Fruit fly (Drosophila melanogaster) whole organism, adult: ENCODE results near the gene gry.

Experiments used
- CG11617 ChIP-seq: fragments of 200-800 bp; sonication (Bioruptor generic); optimal IDR thresholded peaks from 2 replicates; lab custom pipeline; 2017; ENCODE audit warnings: mild to moderate bottlenecking, missing biosample characterization, missing genetic modification reagents, missing genetic modification characterization
- CG12768 ChIP-seq: fragments of 200-800 bp; sonication (Bioruptor generic); optimal IDR thresholded peaks from 2 replicates; lab custom pipeline; 2017; ENCODE audit warnings: missing biosample characterization, missing genetic modification characterization, mild to moderate bottlenecking, moderate library complexity, missing genetic modification reagents
- CG14711 ChIP-seq: fragments of 200-800 bp; sonication (Bioruptor generic); optimal IDR thresholded peaks from 2 replicates; lab custom pipeline; 2018; ENCODE audit warnings: missing biosample characterization, mild to moderate bottlenecking, missing genetic modification characterization, moderate library complexity
- CG1620 ChIP-seq: fragments of 200-800 bp; sonication (Bioruptor generic); optimal IDR thresholded peaks from 2 replicates; lab custom pipeline; 2016; ENCODE audit warnings: missing biosample characterization, missing genetic modification characterization
- CG33017 ChIP-seq: fragments of 200-800 bp; sonication (Bioruptor generic); optimal IDR thresholded peaks from 2 replicates; lab custom pipeline; 2018; ENCODE audit warnings: missing biosample characterization, mild to moderate bottlenecking, missing genetic modification characterization, moderate library complexity
- CG5204 ChIP-seq: fragments of 200-800 bp; sonication (Bioruptor generic); optimal IDR thresholded peaks from 2 replicates; lab custom pipeline; 2016; ENCODE audit warnings: missing biosample characterization, missing genetic modification characterization
- CG7045 ChIP-seq: fragments of 200-800 bp; sonication (Bioruptor generic); optimal IDR thresholded peaks from 2 replicates; lab custom pipeline; 2017; ENCODE audit warnings: missing biosample characterization, mild to moderate bottlenecking, missing genetic modification characterization
- CG7101 ChIP-seq: fragments of 200-800 bp; sonication (Bioruptor generic); optimal IDR thresholded peaks from 2 replicates; lab custom pipeline; 2018; ENCODE audit warnings: missing biosample characterization, mild to moderate bottlenecking, missing genetic modification characterization, moderate library complexity
- Clk ChIP-seq: fragments of 200-800 bp; sonication (Bioruptor generic); optimal IDR thresholded peaks from 2 replicates; lab custom pipeline; 2017; ENCODE audit warnings: missing biosample characterization, missing genetic modification characterization
- Crg-1 ChIP-seq: fragments of 200-800 bp; sonication (Bioruptor generic); optimal IDR thresholded peaks from 2 replicates; lab custom pipeline; 2016; ENCODE audit warnings: missing biosample characterization, missing genetic modification characterization
- Hr96 ChIP-seq: fragments of 200-800 bp; sonication (Bioruptor generic); optimal IDR thresholded peaks from 2 replicates; lab custom pipeline; 2016; ENCODE audit warnings: missing biosample characterization, missing genetic modification characterization
- Mnt ChIP-seq: fragments of 200-800 bp; sonication (Bioruptor generic); optimal IDR thresholded peaks from 2 replicates; lab custom pipeline; 2016; ENCODE audit warnings: missing biosample characterization, mild to moderate bottlenecking, missing genetic modification characterization
- bab1 ChIP-seq: fragments of 200-800 bp; sonication (Bioruptor generic); optimal IDR thresholded peaks from 3 replicates; lab custom pipeline; 2019; ENCODE audit warnings: missing biosample characterization, mild to moderate bottlenecking, missing genetic modification characterization, moderate library complexity
- cic ChIP-seq: fragments of 200-800 bp; sonication (Bioruptor generic); optimal IDR thresholded peaks from 2 replicates; lab custom pipeline; 2017; ENCODE audit warnings: missing biosample characterization, mild to moderate bottlenecking, missing genetic modification characterization, moderate library complexity
- cnc ChIP-seq, 2 experiments: fragments of >200 bp; optimal IDR thresholded peaks; 2 replicates each; lab custom pipeline; 2017
- kay ChIP-seq: fragments of 200-800 bp; sonication (Bioruptor generic); peaks from one replicate; lab custom pipeline; 2016; ENCODE audit warnings: missing biosample characterization, missing genetic modification characterization, borderline replicate concordance
- ovo ChIP-seq: fragments of 200-800 bp; sonication (Bioruptor generic); optimal IDR thresholded peaks from 2 replicates; lab custom pipeline; 2016; ENCODE audit warnings: missing biosample characterization, missing genetic modification characterization
- pad ChIP-seq: fragments of 200-800 bp; sonication (Bioruptor generic); optimal IDR thresholded peaks from 3 replicates; lab custom pipeline; 2017; ENCODE audit warnings: missing biosample characterization, missing genetic modification characterization, mild to moderate bottlenecking, moderate library complexity, missing genetic modification reagents
- tj ChIP-seq: fragments of 200-800 bp; sonication (Bioruptor generic); optimal IDR thresholded peaks from 3 replicates; lab custom pipeline; 2017; ENCODE audit warnings: missing biosample characterization, mild to moderate bottlenecking, missing genetic modification characterization, moderate library complexity
- toe ChIP-seq: fragments of 200-800 bp; sonication (Bioruptor generic); optimal IDR thresholded peaks from 2 replicates; lab custom pipeline; 2016; ENCODE audit warnings: missing biosample characterization, missing genetic modification characterization

gry gene

dm6 chr3L:3223390-3223914 is 24.6 kb downstream of the gry start:
- no peak for TF ChIP-seq CG11617 (GFP tag; lab: Kevin White, UChicago)
- TF ChIP-seq Hr96: no peak
- TF ChIP-seq Mnt (GFP tag; lab: Kevin White, UChicago): no peak
- TF ChIP-seq Crg-1 (GFP tag; lab: Kevin White, UChicago): no peak
- no peak for TF ChIP-seq CG7101 (tag; lab: Kevin White, UChicago)
- TF ChIP-seq CG1620 (GFP tag; lab: Kevin White, UChicago): no peak
- TF ChIP-seq CG33017 (tag; lab: Kevin White, UChicago): no peak
- TF ChIP-seq pad (GFP tag; lab: Kevin White, UChicago): no peak
- TF ChIP-seq Clk (GFP tag; lab: Kevin White, UChicago): no peak
- TF ChIP-seq CG7045 (GFP tag; lab: Kevin White, UChicago): no peak
- TF ChIP-seq ovo: no peak
- TF ChIP-seq tj: no peak
- no peak for TF ChIP-seq CG14711 (tag; lab: Kevin White, UChicago)
- TF ChIP-seq toe (GFP tag; lab: Kevin White, UChicago): no peak

- TF ChIP-seq CG14711 (tag; lab: Kevin White, UChicago): peak; percentile 95
- no peak for TF ChIP-seq ovo
- peak; percentile 31 for TF ChIP-seq CG1620 (GFP tag; lab: Kevin White, UChicago)
- TF ChIP-seq Crg-1 (GFP tag; lab: Kevin White, UChicago): no peak
- TF ChIP-seq CG11617 (GFP tag; lab: Kevin White, UChicago): peak; percentile 10
- TF ChIP-seq pad (GFP tag; lab: Kevin White, UChicago): peak; percentile 24
- TF ChIP-seq cnc (optimal IDR thresholded peaks at IDR 0.05; lab: Kevin White, UChicago): peak in 1 of 2 experiments; percentile 0
- TF ChIP-seq CG12768 (GFP tag; lab: Kevin White, UChicago): no peak
- TF ChIP-seq CG33017 (tag; lab: Kevin White, UChicago): no peak
- no peak for TF ChIP-seq kay
- no peak for TF ChIP-seq CG5204
- TF ChIP-seq Mnt (GFP tag; lab: Kevin White, UChicago): peak; percentile 26
- TF ChIP-seq CG7101 (tag; lab: Kevin White, UChicago): peak; percentile 1
- TF ChIP-seq cic (GFP tag; lab: Kevin White, UChicago): no peak
- TF ChIP-seq bab1 (GFP tag; lab: Kevin White, UChicago): peak; percentile 39
- no peak for TF ChIP-seq Clk (GFP tag; lab: Kevin White, UChicago)
- no peak for TF ChIP-seq toe (GFP tag; lab: Kevin White, UChicago)
- TF ChIP-seq tj: peak; percentile 82
- no peak for TF ChIP-seq Hr96
- TF ChIP-seq CG7045 (GFP tag; lab: Kevin White, UChicago): peak; percentile 25
Measured at dm6 chr3L:3224740-3225719, 26.1 kb downstream of the gry start, which contains the start of gene Larp4B. Gene Larp4B (plus strand): TSS chr3L:3224838.

dm6 chr3L:3225769-3226457 is 27.0 kb downstream of the gry start:
- peak; percentile 25 for TF ChIP-seq CG7101 (tag; lab: Kevin White, UChicago)
- no peak for TF ChIP-seq Clk (GFP tag; lab: Kevin White, UChicago)
- TF ChIP-seq Mnt (GFP tag; lab: Kevin White, UChicago): peak; percentile 72
- no peak for TF ChIP-seq Hr96
- TF ChIP-seq cnc (optimal IDR thresholded peaks at IDR 0.05; lab: Kevin White, UChicago): no peak
- TF ChIP-seq Crg-1 (GFP tag; lab: Kevin White, UChicago): peak; percentile 13
- peak; percentile 26 for TF ChIP-seq pad (GFP tag; lab: Kevin White, UChicago)
- peak; percentile 49 for TF ChIP-seq CG11617 (GFP tag; lab: Kevin White, UChicago)
- TF ChIP-seq cic (GFP tag; lab: Kevin White, UChicago): peak; percentile 72
- TF ChIP-seq CG12768 (GFP tag; lab: Kevin White, UChicago): peak; percentile 67
- no peak for TF ChIP-seq tj
- no peak for TF ChIP-seq CG5204
- TF ChIP-seq CG14711 (tag; lab: Kevin White, UChicago): no peak
- peak; percentile 44 for TF ChIP-seq CG33017 (tag; lab: Kevin White, UChicago)
- TF ChIP-seq bab1 (GFP tag; lab: Kevin White, UChicago): no peak
- TF ChIP-seq toe (GFP tag; lab: Kevin White, UChicago): no peak
- TF ChIP-seq CG7045 (GFP tag; lab: Kevin White, UChicago): peak; percentile 32

- TF ChIP-seq CG33017 (tag; lab: Kevin White, UChicago): no peak
- TF ChIP-seq kay: no peak
- TF ChIP-seq bab1 (GFP tag; lab: Kevin White, UChicago): no peak
- TF ChIP-seq tj: peak; percentile 32
- TF ChIP-seq Mnt (GFP tag; lab: Kevin White, UChicago): no peak
- TF ChIP-seq CG1620 (GFP tag; lab: Kevin White, UChicago): no peak
Measured at dm6 chr3L:3226458-3226783, 27.5 kb downstream of the gry start.

- TF ChIP-seq Clk (GFP tag; lab: Kevin White, UChicago): no peak
- TF ChIP-seq CG5204: no peak
- TF ChIP-seq bab1 (GFP tag; lab: Kevin White, UChicago): no peak
- peak; percentile 59 for TF ChIP-seq cic (GFP tag; lab: Kevin White, UChicago)
- no peak for TF ChIP-seq pad (GFP tag; lab: Kevin White, UChicago)
- TF ChIP-seq CG7101 (tag; lab: Kevin White, UChicago): no peak
- no peak for TF ChIP-seq CG14711 (tag; lab: Kevin White, UChicago)
Measured at dm6 chr3L:3236319-3236718, 37.4 kb downstream of the gry start.
